Fruit fly (Drosophila melanogaster): ENCODE data around the gene alpha-Est4.

DNA sequence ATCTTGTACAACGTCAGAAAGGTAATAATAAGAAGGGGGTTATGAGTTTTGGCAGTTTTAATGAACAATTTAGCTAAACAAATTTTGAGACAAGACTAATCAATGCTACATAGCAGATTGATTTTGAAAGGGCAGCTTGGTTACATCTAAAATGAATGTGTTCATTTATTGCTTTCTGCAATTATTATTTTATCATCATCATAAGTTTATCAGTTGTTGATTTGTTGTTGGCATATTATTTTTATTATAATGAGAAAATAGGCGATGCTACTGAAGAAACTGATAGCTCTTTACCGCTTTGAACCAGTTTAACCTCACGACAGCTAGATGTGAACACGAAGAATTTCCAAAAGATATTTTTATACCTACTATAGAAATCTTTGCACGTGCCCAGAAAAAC lies 36.1 kb downstream of the alpha-Est4 start, which contains the start of gene Mics1:
- no peak for TF ChIP-seq CG8478 (optimal IDR thresholded peaks at IDR 0.05)
- no peak for TF ChIP-seq CTCF (optimal IDR thresholded peaks at IDR 0.05)
